Comparison of ENCODE assay signal across 1 fruit fly cellular context in genomic region chr3R:21582124-21582474, dm6.
TF ChIP-seq lines count a peak whose summit lies in the region.

No protein-coding gene starts in this region.

TF ChIP-seq in whole organism, embryonic, 481 proteins besides CTCF, POLR2A, EP300 and RAD21 (continued from another document):
- TF ChIP-seq prd (optimal IDR thresholded peaks at IDR 0.05; lab: Kevin White, UChicago) = no peak
- no peak for TF ChIP-seq prd (GFP tag; IDR thresholded peaks at IDR 0.05; lab: Robert Waterston, UW)
- TF ChIP-seq pho (GFP tag; optimal IDR thresholded peaks at IDR 0.05; lab: Kevin White, UChicago) = no peak
- peak; percentile 63; the same call in 1 of the 4 replicates for TF ChIP-seq chinmo (GFP tag; IDR thresholded peaks at IDR 0.05; lab: Robert Waterston, UW; ENCODE audit: partially characterized antibody)
- peak; percentile 93 for TF ChIP-seq cad (GFP tag; optimal IDR thresholded peaks at IDR 0.05; lab: Kevin White, UChicago)
- 0 out of 2 replicates have a peak, but pooled peaks have one; percentile 17 for TF ChIP-seq nerfin-2 (GFP tag; IDR thresholded peaks at IDR 0.05; lab: Robert Waterston, UW; ENCODE audit: partially characterized antibody)
- 0 out of 2 replicates have a peak, but pooled peaks have one; percentile 23 for TF ChIP-seq Rfx (GFP tag; IDR thresholded peaks at IDR 0.05; lab: Robert Waterston, UW)
- TF ChIP-seq abd-A (tag; optimal IDR thresholded peaks at IDR 0.05; lab: Kevin White, UChicago) = peak; percentile 54
- peak; percentile 52 for TF ChIP-seq CG6854 (GFP tag; optimal IDR thresholded peaks at IDR 0.05; lab: Kevin White, UChicago)
TF ChIP-seq in whole organism, embryonic: peak in this region for 20.
